Fruit fly (Drosophila melanogaster) whole organism, embryonic: ENCODE data around the gene Gr36a.

Source experiments
- CG10366 ChIP-seq: fragments of 200-800 bp; sonication (Bioruptor generic); IDR thresholded peaks from 2 replicates; pipeline ENCODE4 v1.3.6; 2022; ENCODE audit warnings: missing biosample characterization, missing genetic modification characterization
- CG15011 ChIP-seq: fragments of 200-800 bp; sonication (Bioruptor generic); optimal IDR thresholded peaks from 3 replicates; lab custom pipeline; 2018; ENCODE audit warnings: missing biosample characterization, mild to moderate bottlenecking, missing genetic modification characterization
- CG15601 ChIP-seq: fragments of 200-800 bp; sonication (Bioruptor generic); optimal IDR thresholded peaks from 3 replicates; lab custom pipeline; 2019; ENCODE audit warnings: missing biosample characterization, mild to moderate bottlenecking, missing genetic modification characterization, moderate library complexity
- CG17186 ChIP-seq: fragments of 200-800 bp; sonication (Bioruptor generic); optimal IDR thresholded peaks from 3 replicates; lab custom pipeline; 2017; ENCODE audit warnings: missing biosample characterization, missing genetic modification reagents, missing genetic modification characterization
- CG4424 ChIP-seq: fragments of 200-800 bp; sonication (Bioruptor generic); optimal IDR thresholded peaks from 3 replicates; lab custom pipeline; 2016; ENCODE audit warnings: missing biosample characterization, missing genetic modification characterization
- CG8359 ChIP-seq: fragments of 200-800 bp; sonication (Bioruptor generic); optimal IDR thresholded peaks from 2 replicates; lab custom pipeline; 2017; ENCODE audit warnings: missing biosample characterization, mild to moderate bottlenecking, missing genetic modification characterization, borderline replicate concordance
- CG8765 ChIP-seq: fragments of 200-800 bp; sonication (Bioruptor generic); IDR thresholded peaks from 2 replicates; pipeline ENCODE4 v1.3.6; 2022; ENCODE audit warnings: missing biosample characterization, missing genetic modification characterization
- CG8944 ChIP-seq: fragments of 200-800 bp; sonication (Bioruptor generic); optimal IDR thresholded peaks from 3 replicates; lab custom pipeline; 2016; ENCODE audit warnings: missing biosample characterization, missing genetic modification characterization
- Gsc ChIP-seq: fragments of 200-800 bp; sonication (Bioruptor generic); IDR thresholded peaks from 2 replicates; pipeline ENCODE4 v1.3.6; 2022; ENCODE audit warnings: missing biosample characterization, missing genetic modification characterization
- exex ChIP-seq: fragments of 200-800 bp; sonication (Bioruptor generic); optimal IDR thresholded peaks from 4 replicates; lab custom pipeline; 2018; ENCODE audit warnings: missing biosample characterization, mild to moderate bottlenecking, missing genetic modification characterization, moderate library complexity
- fru ChIP-seq: fragments of >200 bp; optimal IDR thresholded peaks from 2 replicates; lab custom pipeline; 2017
- lab ChIP-seq: fragments of 200-800 bp; sonication (Bioruptor generic); optimal IDR thresholded peaks from 3 replicates; lab custom pipeline; 2017; ENCODE audit warnings: missing biosample characterization, missing genetic modification characterization, mild to moderate bottlenecking, moderate library complexity, missing genetic modification reagents
- so ChIP-seq: fragments of 200-800 bp; sonication (Bioruptor generic); IDR thresholded peaks from 3 replicates; pipeline ENCODE4 v1.3.6; 2022; ENCODE audit warnings: missing biosample characterization, missing genetic modification characterization
- yki ChIP-seq: fragments of >200 bp; optimal IDR thresholded peaks from 3 replicates; lab custom pipeline; 2018

DNA sequence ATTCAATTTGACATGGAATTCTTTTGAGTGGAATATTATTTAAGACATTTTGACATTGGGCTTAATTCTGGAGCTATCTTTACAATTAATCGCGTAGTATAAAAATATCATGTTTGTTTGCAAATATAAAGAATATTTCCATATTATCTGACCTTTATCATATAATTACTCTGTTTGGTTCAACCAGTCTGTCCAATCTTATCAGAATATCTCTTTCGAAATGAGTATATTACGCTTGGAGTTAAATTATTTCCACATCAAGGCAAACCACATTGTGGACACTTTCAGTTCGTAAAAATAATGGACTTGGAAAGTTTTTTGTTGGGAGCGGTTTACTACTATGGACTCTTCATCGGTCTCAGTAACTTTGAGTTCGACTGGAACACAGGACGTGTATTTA, 3.6 kb downstream of the Gr36a start, which contains the start of gene Gr36c:
- TF ChIP-seq CG4424 (GFP tag; lab: Kevin White, UChicago) (no peak), CG8944 (GFP tag; lab: Kevin White, UChicago) (no peak), CG15601 (tag; lab: Kevin White, UChicago) (no peak), CG17186 (GFP tag; lab: Kevin White, UChicago) (no peak), so (GFP tag; lab: Robert Waterston, UW) (no peak), CG8765 (GFP tag; lab: Robert Waterston, UW) (no peak), CG15011 (no peak), CG10366 (GFP tag; lab: Robert Waterston, UW) (no peak), fru (lab: Kevin White, UChicago) (no peak), CG8359 (no peak), exex (no peak), yki (lab: Kevin White, UChicago) (no peak), lab (GFP tag; lab: Kevin White, UChicago) (no peak), Gsc (GFP tag; lab: Robert Waterston, UW) (no peak)
